Worm (Caenorhabditis elegans): ENCODE measurements around the gene clec-32.

ce11 chrV:16911294-16911693, 49.7 kb upstream of the clec-32 start:
- TF ChIP-seq ama-1 (optimal IDR thresholded peaks at IDR 0.05), result no peak
- no peak for TF ChIP-seq tbx-11 (GFP tag; IDR thresholded peaks at IDR 0.05)
- no peak for TF ChIP-seq hmg-4 (GFP tag; optimal IDR thresholded peaks at IDR 0.05)
- TF ChIP-seq hmbx-1 (tag; optimal IDR thresholded peaks at IDR 0.05), result no peak
- TF ChIP-seq hnd-1 (tag; optimal IDR thresholded peaks at IDR 0.05), result no peak
- TF ChIP-seq sea-1 (GFP tag; conservative IDR thresholded peaks at IDR 0.05), result no peak
- no peak for TF ChIP-seq tbx-37 (GFP tag; conservative IDR thresholded peaks at IDR 0.05)
- TF ChIP-seq flt-1 (GFP tag; IDR thresholded peaks at IDR 0.05), result no peak
- TF ChIP-seq ceh-36 (tag; optimal IDR thresholded peaks at IDR 0.05), result no peak
- no peak for TF ChIP-seq F13C5.2 (tag; optimal IDR thresholded peaks at IDR 0.05)
- TF ChIP-seq aly-1 (tag; optimal IDR thresholded peaks at IDR 0.05), result no peak
- no peak for TF ChIP-seq ets-7 (tag; optimal IDR thresholded peaks at IDR 0.05)
